Worm (Caenorhabditis elegans) whole organism, early embryonic: ENCODE results near the gene mam-4.

Source experiments
- ama-1 ChIP-seq: fragments of 150-350 bp; optimal IDR thresholded peaks from 2 replicates; lab custom pipeline; 2014
- ceh-13 ChIP-seq: fragments of 200-800 bp; sonication (Bioruptor generic); optimal IDR thresholded peaks from 2 replicates; lab custom pipeline; 2018; ENCODE audit warnings: mild to moderate bottlenecking, missing genetic modification characterization, missing compliant biosample characterization
- ceh-36 ChIP-seq: sonication (generic microtip); optimal IDR thresholded peaks from 2 replicates; lab custom pipeline; 2016; ENCODE audit warnings: missing genetic modification characterization, inconsistent platforms, missing compliant biosample characterization
- ets-7 ChIP-seq: sonication (generic microtip); optimal IDR thresholded peaks from 2 replicates; lab custom pipeline; 2016; ENCODE audit warnings: missing genotype, missing genetic modification characterization, missing compliant biosample characterization
- flt-1 ChIP-seq: fragments of 200-800 bp; sonication (Bioruptor generic); IDR thresholded peaks from 2 replicates; pipeline ENCODE4 v1.3.6; 2022; ENCODE audit warnings: missing genetic modification characterization, missing compliant biosample characterization
- hmbx-1 ChIP-seq: sonication (generic microtip); optimal IDR thresholded peaks from 2 replicates; lab custom pipeline; 2016; ENCODE audit warnings: mild to moderate bottlenecking, missing genetic modification characterization, missing compliant biosample characterization
- hnd-1 ChIP-seq: sonication (generic microtip); optimal IDR thresholded peaks from 2 replicates; lab custom pipeline; 2016; ENCODE audit warnings: missing genetic modification characterization, missing compliant biosample characterization
- pes-1 ChIP-seq: fragments of 200-800 bp; sonication (Bioruptor generic); IDR thresholded peaks from 2 replicates; pipeline ENCODE4 v1.3.6; 2022; ENCODE audit warnings: missing genetic modification reagents, missing genetic modification characterization, missing compliant biosample characterization
- scrt-1 ChIP-seq: fragments of 200-800 bp; sonication (Bioruptor generic); IDR thresholded peaks from 2 replicates; pipeline ENCODE4 v1.3.6; 2022; ENCODE audit warnings: missing genetic modification characterization, missing compliant biosample characterization
- sea-1 ChIP-seq: fragments of 200-800 bp; sonication (Bioruptor generic); conservative IDR thresholded peaks from 2 replicates; pipeline ENCODE4 v1.3.6; 2022; ENCODE audit warnings: missing genetic modification characterization, missing compliant biosample characterization
- tbx-11 ChIP-seq: fragments of 200-800 bp; sonication (Bioruptor generic); IDR thresholded peaks from 2 replicates; pipeline ENCODE4 v1.3.6; 2022; ENCODE audit warnings: missing genetic modification characterization, missing compliant biosample characterization
- tbx-37 ChIP-seq: fragments of 200-800 bp; sonication (Bioruptor generic); conservative IDR thresholded peaks from 2 replicates; pipeline ENCODE4 v1.3.6; 2022; ENCODE audit warnings: missing genetic modification reagents, missing genetic modification characterization, missing compliant biosample characterization

DNA sequence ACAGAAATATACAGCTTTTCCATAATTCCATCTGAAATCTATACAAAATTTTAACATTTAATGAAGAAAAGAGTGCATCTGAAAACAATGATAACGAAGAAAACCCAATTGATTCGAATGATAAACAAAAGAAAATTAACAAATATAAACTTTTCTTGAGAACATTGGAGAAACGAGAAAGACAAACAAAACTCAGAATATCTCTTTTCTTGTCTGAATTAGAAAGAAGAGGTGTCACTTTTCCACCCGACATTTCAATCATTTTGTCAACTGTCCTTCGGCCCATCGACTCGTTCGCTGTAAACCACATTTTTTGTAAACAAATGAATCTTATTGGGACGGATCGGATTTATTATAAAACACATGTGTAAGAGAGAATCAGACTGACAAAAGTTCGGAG lies 22.0 kb upstream of the mam-4 start, which contains the start of gene bgal-1:
- TF ChIP-seq ceh-13 (no peak), hmbx-1 (no peak), tbx-37 (GFP tag; lab: Robert Waterston, UW) (no peak), ama-1 (lab: Kevin White, UChicago) (no peak), flt-1 (GFP tag; lab: Robert Waterston, UW) (no peak), ets-7 (tag; lab: Kevin White, UChicago) (no peak), scrt-1 (GFP tag; lab: Robert Waterston, UW) (no peak), sea-1 (GFP tag; lab: Robert Waterston, UW) (no peak), tbx-11 (GFP tag; lab: Robert Waterston, UW) (no peak), ceh-36 (tag; lab: Kevin White, UChicago) (no peak), hnd-1 (no peak), pes-1 (no peak)
